Fruit fly (Drosophila melanogaster): ENCODE measurements around the gene Cht5.

dm6 chr3R:13794666-13795055 lies 27.3 kb downstream of the Cht5 start:
- no peak for TF ChIP-seq psq (optimal IDR thresholded peaks at IDR 0.05)
- peak in 1 of 2 experiments; percentile 80 for TF ChIP-seq EcR (GFP tag; optimal IDR thresholded peaks at IDR 0.05)
- peak; percentile 84 for TF ChIP-seq CG8478 (optimal IDR thresholded peaks at IDR 0.05)
- TF ChIP-seq usp (GFP tag; optimal IDR thresholded peaks at IDR 0.05), result no peak
- peak; percentile 50 for TF ChIP-seq Dll (optimal IDR thresholded peaks at IDR 0.05)

All from whole organism.